Worm (Caenorhabditis elegans) whole organism, L2 larva: ENCODE results near the gene nex-2.

Experiments
- ama-1 ChIP-seq: fragments of 150-350 bp; optimal IDR thresholded peaks from 2 replicates; lab custom pipeline; 2018; ENCODE audit warnings: inconsistent platforms
- elt-1 ChIP-seq: fragments of 150-350 bp; optimal IDR thresholded peaks from 2 replicates; lab custom pipeline; 2014; ENCODE audit warnings: missing biosample characterization, missing genetic modification characterization
- elt-3 ChIP-seq: sonication (generic microtip); optimal IDR thresholded peaks from 2 replicates; lab custom pipeline; 2017; ENCODE audit warnings: missing biosample characterization, missing genetic modification characterization
- fos-1 ChIP-seq: fragments of 150-350 bp; optimal IDR thresholded peaks from 2 replicates; lab custom pipeline; 2014; ENCODE audit warnings: missing biosample characterization, missing genetic modification characterization
- nhr-10 ChIP-seq: sonication (generic microtip); optimal IDR thresholded peaks from 2 replicates; lab custom pipeline; 2017; ENCODE audit warnings: missing biosample characterization, missing genetic modification characterization
- nhr-11 ChIP-seq: fragments of 150-350 bp; optimal IDR thresholded peaks from 2 replicates; lab custom pipeline; 2014; ENCODE audit warnings: missing biosample characterization, missing genetic modification characterization
- nhr-237 ChIP-seq: fragments of 150-350 bp; optimal IDR thresholded peaks from 2 replicates; lab custom pipeline; 2014; ENCODE audit warnings: missing biosample characterization, missing genetic modification characterization
- nhr-25 ChIP-seq: fragments of 150-350 bp; sonication (generic microtip); optimal IDR thresholded peaks from 3 replicates; lab custom pipeline; 2014; ENCODE audit warnings: missing biosample characterization, missing genetic modification characterization
- nhr-77 ChIP-seq: fragments of 150-350 bp; optimal IDR thresholded peaks from 2 replicates; lab custom pipeline; 2014; ENCODE audit warnings: missing biosample characterization, missing genetic modification characterization
- snpc-4 ChIP-seq: fragments of 150-350 bp; optimal IDR thresholded peaks from 2 replicates; lab custom pipeline; 2014; ENCODE audit warnings: missing biosample characterization, missing genetic modification characterization
- unc-39 ChIP-seq: fragments of 150-350 bp; optimal IDR thresholded peaks from 2 replicates; lab custom pipeline; 2014; ENCODE audit warnings: missing biosample characterization, missing genetic modification characterization
- unc-62 ChIP-seq: fragments of 150-350 bp; optimal IDR thresholded peaks from 2 replicates; lab custom pipeline; 2014; ENCODE audit warnings: missing biosample characterization, missing genetic modification reagents, missing genetic modification characterization
- ztf-11 ChIP-seq: sonication (generic microtip); optimal IDR thresholded peaks from 2 replicates; lab custom pipeline; 2017; ENCODE audit warnings: missing biosample characterization, missing genetic modification characterization

- TF ChIP-seq unc-39 (tag; lab: Kevin White, UChicago) = no peak
- no peak for TF ChIP-seq ztf-11 (tag; lab: Kevin White, UChicago)
- TF ChIP-seq ama-1 (lab: Kevin White, UChicago) = no peak
- TF ChIP-seq nhr-237 (tag; lab: Kevin White, UChicago) = no peak
- no peak for TF ChIP-seq elt-1 (tag; lab: Kevin White, UChicago)
- TF ChIP-seq unc-62 (GFP tag; lab: Kevin White, UChicago) = no peak
- peak; percentile 63 for TF ChIP-seq fos-1
- TF ChIP-seq nhr-25 (tag; lab: Kevin White, UChicago) = peak; percentile 77
- TF ChIP-seq snpc-4 = no peak
- TF ChIP-seq elt-3 (tag; lab: Kevin White, UChicago) = no peak
- no peak for TF ChIP-seq nhr-10
- TF ChIP-seq nhr-11 (tag; lab: Kevin White, UChicago) = no peak
- no peak for TF ChIP-seq nhr-77 (tag; lab: Kevin White, UChicago)
Measured at ce11 chrIII:10290541-10290940, 39.7 kb downstream of the nex-2 start.
